Fruit fly (Drosophila melanogaster) whole organism, wandering third instar larva: ENCODE measurements around the gene EMC6.

Experiments
- Abd-B ChIP-seq: fragments of >200 bp; optimal IDR thresholded peaks from 2 replicates; lab custom pipeline; 2017; ENCODE audit warnings: missing biosample characterization, missing genetic modification characterization
- CG32264 ChIP-seq: fragments of 200-800 bp; sonication (Bioruptor generic); optimal IDR thresholded peaks from 2 replicates; lab custom pipeline; 2016; ENCODE audit warnings: missing biosample characterization, missing genetic modification characterization
- CG9705 ChIP-seq: fragments of 200-800 bp; sonication (Bioruptor generic); optimal IDR thresholded peaks from 2 replicates; lab custom pipeline; 2018; ENCODE audit warnings: missing biosample characterization, mild to moderate bottlenecking, missing genetic modification characterization
- CrebA ChIP-seq: fragments of 200-800 bp; sonication (Bioruptor generic); optimal IDR thresholded peaks from 2 replicates; lab custom pipeline; 2016; ENCODE audit warnings: missing biosample characterization, mild to moderate bottlenecking, missing genetic modification characterization, borderline replicate concordance
- Dfd ChIP-seq: fragments of >200 bp; optimal IDR thresholded peaks from 2 replicates; lab custom pipeline; 2017; ENCODE audit warnings: missing biosample characterization, missing genetic modification characterization
- Dif ChIP-seq: fragments of 200-275, 200-300 bp; sonication (Bioruptor generic); optimal IDR thresholded peaks from 2 replicates; lab custom pipeline; 2018; ENCODE audit warnings: missing biosample characterization, missing genetic modification characterization; ENCODE audit not compliant: partially characterized antibody
- GATAd ChIP-seq: sonication (Bioruptor generic); optimal IDR thresholded peaks from 2 replicates; lab custom pipeline; 2016; ENCODE audit warnings: missing biosample characterization, missing genetic modification characterization
- HLH106 ChIP-seq: fragments of 200-800 bp; optimal IDR thresholded peaks from 3 replicates; lab custom pipeline; 2019; ENCODE audit warnings: missing biosample characterization, mild to moderate bottlenecking, missing genetic modification characterization, moderate library complexity
- Hnf4 ChIP-seq: fragments of 200-800 bp; sonication (Bioruptor generic); optimal IDR thresholded peaks from 2 replicates; lab custom pipeline; 2016; ENCODE audit warnings: missing biosample characterization, mild to moderate bottlenecking, missing genetic modification characterization
- Hr78 ChIP-seq: fragments of >200 bp; optimal IDR thresholded peaks from 2 replicates; lab custom pipeline; 2017; ENCODE audit warnings: missing biosample characterization, missing genetic modification characterization
- Hr83 ChIP-seq: fragments of 200-300 bp; sonication (Bioruptor generic); optimal IDR thresholded peaks from 2 replicates; lab custom pipeline; 2016; ENCODE audit warnings: missing biosample characterization, mild to moderate bottlenecking, missing genetic modification characterization, moderate library complexity; ENCODE audit not compliant: poor library complexity, severe bottlenecking
- Jra ChIP-seq: sonication (Bioruptor generic); optimal IDR thresholded peaks from 2 replicates; lab custom pipeline; 2016; ENCODE audit warnings: missing biosample characterization, missing genetic modification characterization
- N ChIP-seq: fragments of >200 bp; optimal IDR thresholded peaks from 2 replicates; lab custom pipeline; 2018; ENCODE audit warnings: missing biosample characterization, missing external identifiers, missing genetic modification characterization
- OdsH ChIP-seq: fragments of 200-800 bp; sonication (Bioruptor generic); optimal IDR thresholded peaks from 2 replicates; lab custom pipeline; 2016; ENCODE audit warnings: missing biosample characterization, mild to moderate bottlenecking, missing genetic modification characterization
- Rel ChIP-seq, 2 experiments: fragments of 200-800 bp; sonication (Bioruptor generic) in 1 of 2; optimal IDR thresholded peaks; 2 replicates in 1 of 2; 3 replicates in 1 of 2; lab custom pipeline; 2016 to 2019; ENCODE audit warnings: mild to moderate bottlenecking in 2 of 2, missing biosample characterization in 2 of 2, missing genetic modification characterization in 2 of 2, moderate library complexity in 1 of 2
- Sp1 ChIP-seq: fragments of 200-800 bp; sonication (Bioruptor generic); optimal IDR thresholded peaks from 3 replicates; lab custom pipeline; 2019; ENCODE audit warnings: missing biosample characterization, mild to moderate bottlenecking, missing genetic modification characterization, moderate library complexity
- Vsx2 ChIP-seq: fragments of 200-300, 225-300 bp; sonication (Bioruptor generic); optimal IDR thresholded peaks from 2 replicates; lab custom pipeline; 2018; ENCODE audit warnings: missing biosample characterization, missing genetic modification characterization; ENCODE audit not compliant: partially characterized antibody
- brk ChIP-seq: fragments of 200-800 bp; sonication (Bioruptor generic); optimal IDR thresholded peaks from 2 replicates; lab custom pipeline; 2016; ENCODE audit warnings: missing biosample characterization, mild to moderate bottlenecking, missing genetic modification characterization
- dl ChIP-seq, 2 experiments: fragments of 175-275, 200-275 bp in 1 of 2; fragments of 200-275 bp in 1 of 2; sonication (Bioruptor generic); optimal IDR thresholded peaks; lab custom pipeline; 2018; ENCODE audit warnings: mild to moderate bottlenecking in 2 of 2, missing biosample characterization in 2 of 2, missing genetic modification characterization in 2 of 2, moderate library complexity in 2 of 2; ENCODE audit not compliant: partially characterized antibody in 2 of 2, insufficient read depth in 1 of 2
- dmrt93B ChIP-seq: fragments of 200-800 bp; sonication (Bioruptor generic); optimal IDR thresholded peaks from 2 replicates; lab custom pipeline; 2018; ENCODE audit warnings: missing biosample characterization, mild to moderate bottlenecking, missing genetic modification characterization
- dsf ChIP-seq: sonication (Bioruptor generic); optimal IDR thresholded peaks from 2 replicates; lab custom pipeline; 2016; ENCODE audit warnings: missing biosample characterization, missing genetic modification characterization, borderline replicate concordance
- foxo ChIP-seq, 2 experiments: fragments of 200-800 bp; sonication (Bioruptor generic); optimal IDR thresholded peaks; 2 replicates in 1 of 2; 3 replicates in 1 of 2; lab custom pipeline; 2016 to 2017; ENCODE audit warnings: missing biosample characterization in 2 of 2, missing genetic modification characterization in 2 of 2
- fru ChIP-seq: fragments of 200-800 bp; sonication (Bioruptor generic); optimal IDR thresholded peaks from 3 replicates; lab custom pipeline; 2016; ENCODE audit warnings: missing biosample characterization, mild to moderate bottlenecking, missing genetic modification characterization
- h ChIP-seq: fragments of 200-800 bp; sonication (Bioruptor generic); optimal IDR thresholded peaks from 3 replicates; lab custom pipeline; 2016; ENCODE audit warnings: missing biosample characterization, mild to moderate bottlenecking, missing genetic modification characterization
- jim ChIP-seq: fragments of 175-275, 200-325 bp; sonication (Bioruptor generic); optimal IDR thresholded peaks from 2 replicates; lab custom pipeline; 2016; ENCODE audit warnings: missing biosample characterization, mild to moderate bottlenecking, missing genetic modification characterization
- lola ChIP-seq: fragments of >200 bp; optimal IDR thresholded peaks from 2 replicates; lab custom pipeline; 2017; ENCODE audit warnings: missing biosample characterization, missing genetic modification characterization
- pan ChIP-seq: fragments of >200 bp; optimal IDR thresholded peaks from 2 replicates; lab custom pipeline; 2017
- psq ChIP-seq: fragments of 200-800 bp; sonication (Bioruptor generic); optimal IDR thresholded peaks from 3 replicates; lab custom pipeline; 2017; ENCODE audit warnings: missing biosample characterization, mild to moderate bottlenecking, missing genetic modification characterization, moderate library complexity
- rgr ChIP-seq: fragments of 200-800 bp; sonication (Bioruptor generic); optimal IDR thresholded peaks from 3 replicates; lab custom pipeline; 2016; ENCODE audit warnings: missing biosample characterization, mild to moderate bottlenecking, missing genetic modification characterization
- sage ChIP-seq: fragments of 200-800 bp; sonication (Bioruptor generic); optimal IDR thresholded peaks from 2 replicates; lab custom pipeline; 2016; ENCODE audit warnings: missing biosample characterization, mild to moderate bottlenecking, missing genetic modification characterization
- sv ChIP-seq: fragments of 200-800 bp; sonication (Bioruptor generic); optimal IDR thresholded peaks from 3 replicates; lab custom pipeline; 2016; ENCODE audit warnings: missing biosample characterization, missing genetic modification characterization
- tai ChIP-seq: sonication (Bioruptor generic); optimal IDR thresholded peaks from 2 replicates; lab custom pipeline; 2016; ENCODE audit warnings: missing biosample characterization, missing genetic modification characterization
- usp ChIP-seq: fragments of >200 bp; optimal IDR thresholded peaks from 2 replicates; lab custom pipeline; 2017; ENCODE audit warnings: missing biosample characterization, missing genetic modification characterization
- woc ChIP-seq: sonication (Bioruptor generic); optimal IDR thresholded peaks from 2 replicates; lab custom pipeline; 2016; ENCODE audit warnings: missing biosample characterization, mild to moderate bottlenecking, missing genetic modification characterization

EMC6 gene

dm6 chr3R:25004763-25005162 lies 20.1 kb downstream of the EMC6 start:
- TF ChIP-seq lola (GFP tag; lab: Kevin White, UChicago) (no peak), psq (no peak), rgr (no peak), Hnf4 (no peak)

DNA sequence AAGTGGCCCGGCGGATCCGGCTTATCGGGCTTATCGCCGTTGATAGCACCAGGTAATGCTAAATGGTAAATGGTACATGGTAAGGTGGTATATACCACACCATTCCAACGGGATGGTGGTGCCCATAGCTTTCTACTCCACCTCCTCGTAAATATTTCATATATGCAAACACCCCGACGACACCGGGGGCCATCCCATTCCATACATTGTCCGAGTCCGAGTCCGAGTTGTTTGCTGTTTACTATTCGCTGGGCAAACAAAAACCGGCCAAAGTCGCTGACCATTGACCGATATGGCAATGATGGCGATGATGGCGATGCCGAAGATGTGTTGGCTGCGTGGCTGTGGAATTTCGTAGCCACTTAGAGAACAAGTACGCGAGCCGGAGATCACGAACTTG lies 20.8 kb downstream of the EMC6 start:
- TF ChIP-seq usp (GFP tag; lab: Kevin White, UChicago) (no peak), Hr78 (GFP tag; lab: Kevin White, UChicago) (no peak), OdsH (no peak), sv (GFP tag; lab: Kevin White, UChicago) (no peak), GATAd (GFP tag; lab: Kevin White, UChicago) (no peak), Hr83 (no peak), N (GFP tag; lab: Kevin White, UChicago) (no peak), CG32264 (GFP tag; lab: Kevin White, UChicago) (no peak), sage (no peak), psq (no peak), lola (GFP tag; lab: Kevin White, UChicago) (no peak), dl (GFP tag; optimal IDR thresholded peaks at IDR 0.05; lab: Kevin White, UChicago; ENCODE audit: insufficient read depth in 1 of 2, partially characterized antibody in 2 of 2) (no peak), brk (GFP tag; lab: Kevin White, UChicago) (no peak), dsf (no peak), jim (GFP tag; lab: Kevin White, UChicago) (no peak), Dif (no peak), Rel (GFP tag; optimal IDR thresholded peaks at IDR 0.05; lab: Kevin White, UChicago) (no peak), Rel (tag; optimal IDR thresholded peaks at IDR 0.05; lab: Kevin White, UChicago) (no peak), CG9705 (GFP tag; lab: Kevin White, UChicago) (no peak), h (no peak), Hnf4 (no peak)

DNA sequence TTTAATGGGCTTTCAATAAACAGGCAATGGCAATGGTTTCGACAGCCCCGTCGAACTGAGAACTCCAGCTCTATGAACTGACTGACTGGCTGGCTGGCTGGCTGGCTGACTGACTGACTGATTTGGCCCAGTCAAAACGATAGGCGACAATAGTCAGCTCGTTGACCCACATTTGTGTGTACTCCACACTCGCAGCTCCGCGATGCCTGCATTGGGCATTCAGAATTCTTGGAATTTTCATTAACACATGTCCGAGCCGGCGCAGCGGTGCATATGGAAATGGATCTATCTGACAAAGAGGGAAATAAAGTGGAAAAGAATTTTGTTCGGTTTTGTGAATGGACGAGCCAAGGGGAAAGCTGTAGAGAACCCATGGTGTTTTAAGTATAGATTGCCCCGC lies 22.6 kb downstream of the EMC6 start:
- TF ChIP-seq lola (GFP tag; lab: Kevin White, UChicago) = no peak
- TF ChIP-seq OdsH = no peak
- no peak for TF ChIP-seq psq
- TF ChIP-seq dsf = no peak
- TF ChIP-seq pan (lab: Kevin White, UChicago) = no peak
- TF ChIP-seq dmrt93B (GFP tag; lab: Kevin White, UChicago) = no peak
- TF ChIP-seq woc (GFP tag; lab: Kevin White, UChicago) = no peak
- TF ChIP-seq Hr83 = no peak

DNA sequence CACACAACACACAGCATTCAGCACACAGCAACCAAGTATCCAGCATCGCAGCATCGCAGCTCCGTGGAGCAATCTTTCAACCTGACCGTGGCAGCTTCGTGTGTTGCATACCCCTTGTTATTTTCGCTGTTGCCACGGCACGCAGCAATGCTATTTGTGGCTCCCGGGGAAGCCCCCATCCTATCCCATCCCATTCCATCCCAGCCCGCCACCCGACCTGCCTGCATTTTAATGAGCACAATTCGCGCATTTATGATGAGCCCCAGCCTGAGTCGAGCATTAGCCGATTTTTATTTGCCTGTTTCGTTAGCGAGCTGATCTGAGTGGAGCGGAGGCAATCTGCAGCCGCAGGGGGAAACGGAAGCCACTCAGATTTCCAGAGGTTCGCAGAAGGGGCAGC lies 25.2 kb downstream of the EMC6 start:
- no peak for TF ChIP-seq Sp1 (GFP tag; lab: Kevin White, UChicago)
- TF ChIP-seq foxo (GFP tag; optimal IDR thresholded peaks at IDR 0.05; lab: Kevin White, UChicago) = no peak
- no peak for TF ChIP-seq fru (GFP tag; lab: Kevin White, UChicago)
- no peak for TF ChIP-seq CrebA (GFP tag; lab: Kevin White, UChicago)
- TF ChIP-seq Hr83 = no peak
- no peak for TF ChIP-seq Jra (GFP tag; lab: Kevin White, UChicago)
- no peak for TF ChIP-seq Vsx2 (GFP tag; lab: Kevin White, UChicago)
- TF ChIP-seq N (GFP tag; lab: Kevin White, UChicago) = no peak
- no peak for TF ChIP-seq Rel (GFP tag; optimal IDR thresholded peaks at IDR 0.05; lab: Kevin White, UChicago)
- TF ChIP-seq Rel (tag; optimal IDR thresholded peaks at IDR 0.05; lab: Kevin White, UChicago) = peak; percentile 53

- TF ChIP-seq CG9705 (GFP tag; lab: Kevin White, UChicago) (no peak), HLH106 (no peak), Dfd (GFP tag; lab: Kevin White, UChicago) (no peak), dl (GFP tag; optimal IDR thresholded peaks at IDR 0.05; lab: Kevin White, UChicago; ENCODE audit: insufficient read depth in 1 of 2, partially characterized antibody in 2 of 2) (no peak), Hr83 (no peak), Abd-B (GFP tag; lab: Kevin White, UChicago) (no peak), Vsx2 (GFP tag; lab: Kevin White, UChicago) (no peak), CG32264 (GFP tag; lab: Kevin White, UChicago) (no peak), brk (GFP tag; lab: Kevin White, UChicago) (no peak), tai (no peak), dmrt93B (GFP tag; lab: Kevin White, UChicago) (no peak), psq (no peak), jim (GFP tag; lab: Kevin White, UChicago) (no peak), dsf (no peak)
These were observed 27.5 kb downstream of the EMC6 start for dm6 chr3R:24997287-24997686.
